Worm (Caenorhabditis elegans) whole organism, L1 larva: ENCODE data around the gene sra-26.

Source experiments
- C34B4.2 ChIP-seq: sonication (generic microtip); optimal IDR thresholded peaks from 2 replicates; lab custom pipeline; 2017; ENCODE audit warnings: mild to moderate bottlenecking, missing genetic modification characterization, missing compliant biosample characterization
- F16B12.6 ChIP-seq: fragments of 150-350 bp; optimal IDR thresholded peaks from 2 replicates; lab custom pipeline; 2014; ENCODE audit warnings: missing biosample characterization, missing genetic modification characterization
- alr-1 ChIP-seq: fragments of 200-800 bp; sonication (Bioruptor generic); optimal IDR thresholded peaks from 2 replicates; lab custom pipeline; 2018; ENCODE audit warnings: borderline replicate concordance, mild to moderate bottlenecking, missing genetic modification characterization, missing compliant biosample characterization
- aly-2 ChIP-seq: fragments of 150-350 bp; optimal IDR thresholded peaks from 2 replicates; lab custom pipeline; 2014; ENCODE audit warnings: missing biosample characterization, missing genetic modification characterization
- ama-1 ChIP-seq: fragments of 150-350 bp; optimal IDR thresholded peaks from 2 replicates; lab custom pipeline; 2014
- blmp-1 ChIP-seq: fragments of 150-350 bp; optimal IDR thresholded peaks from 2 replicates; lab custom pipeline; 2014; ENCODE audit warnings: missing biosample characterization, missing genetic modification characterization
- ceh-90 ChIP-seq: sonication (generic microtip); optimal IDR thresholded peaks from 2 replicates; lab custom pipeline; 2016; ENCODE audit warnings: missing genetic modification characterization, missing compliant biosample characterization
- ces-1 ChIP-seq: fragments of 150-350 bp; optimal IDR thresholded peaks from 2 replicates; lab custom pipeline; 2014; ENCODE audit warnings: missing biosample characterization, missing genetic modification reagents, missing genetic modification characterization
- dpl-1 ChIP-seq, 3 experiments: fragments of 150-350 bp in 2 of 3; sonication (generic microtip) in 1 of 3; optimal IDR thresholded peaks; 2 replicates each; lab custom pipeline; 2014 to 2017; ENCODE audit warnings: missing biosample characterization in 3 of 3, missing genetic modification characterization in 3 of 3, missing genetic modification reagents in 3 of 3
- dsc-1 ChIP-seq: sonication (generic microtip); optimal IDR thresholded peaks from 2 replicates; lab custom pipeline; 2016; ENCODE audit warnings: mild to moderate bottlenecking, missing genetic modification characterization, missing compliant biosample characterization
- efl-3 ChIP-seq: fragments of 200-800 bp; sonication (Bioruptor generic); optimal IDR thresholded peaks from 2 replicates; lab custom pipeline; 2018; ENCODE audit warnings: mild to moderate bottlenecking, missing genetic modification characterization, missing compliant biosample characterization
- elt-2 ChIP-seq: sonication (generic microtip); optimal IDR thresholded peaks from 2 replicates; lab custom pipeline; 2016; ENCODE audit warnings: missing genetic modification characterization, mild to moderate bottlenecking, inconsistent platforms, missing compliant biosample characterization, missing genetic modification reagents
- elt-3 ChIP-seq, 6 experiments: fragments of 150-350 bp in 1 of 6; sonication (generic microtip); optimal IDR thresholded peaks; 2 replicates each; lab custom pipeline; 2017 to 2018; ENCODE audit warnings: missing biosample characterization in 6 of 6, missing genetic modification characterization in 6 of 6, inconsistent platforms in 1 of 6
- ets-5 ChIP-seq: fragments of 200-800 bp; sonication (Bioruptor generic); IDR thresholded peaks from 2 replicates; pipeline ENCODE4 v1.3.6; 2022; ENCODE audit warnings: missing genetic modification characterization, missing compliant biosample characterization
- fkh-10 ChIP-seq: sonication (generic microtip); optimal IDR thresholded peaks from 2 replicates; lab custom pipeline; 2017; ENCODE audit warnings: missing biosample characterization, missing genetic modification reagents, missing genetic modification characterization
- fkh-4 ChIP-seq: sonication (generic microtip); optimal IDR thresholded peaks from 2 replicates; lab custom pipeline; 2016; ENCODE audit warnings: missing compliant biosample characterization, missing genetic modification characterization, borderline replicate concordance
- fkh-8 ChIP-seq: sonication (generic microtip); optimal IDR thresholded peaks from 2 replicates; lab custom pipeline; 2016; ENCODE audit warnings: mild to moderate bottlenecking, missing genetic modification characterization, missing compliant biosample characterization
- fos-1 ChIP-seq: fragments of 150-350 bp; optimal IDR thresholded peaks from 2 replicates; lab custom pipeline; 2014; ENCODE audit warnings: missing biosample characterization, missing genetic modification characterization
- grh-1 ChIP-seq: fragments of 200-800 bp; sonication (Bioruptor generic); IDR thresholded peaks from 2 replicates; pipeline ENCODE4 v1.3.6; 2022; ENCODE audit warnings: missing genetic modification reagents, missing genetic modification characterization, missing compliant biosample characterization
- hlh-4 ChIP-seq: sonication (generic microtip); optimal IDR thresholded peaks from 2 replicates; lab custom pipeline; 2016; ENCODE audit warnings: mild to moderate bottlenecking, missing genetic modification characterization, missing compliant biosample characterization
- hpl-2 ChIP-seq: fragments of 150-350 bp; optimal IDR thresholded peaks from 2 replicates; lab custom pipeline; 2014; ENCODE audit warnings: missing biosample characterization, missing genetic modification reagents, missing genetic modification characterization
- lin-13 ChIP-seq: fragments of 150-350 bp; optimal IDR thresholded peaks from 2 replicates; lab custom pipeline; 2014; ENCODE audit warnings: missing biosample characterization, missing genetic modification reagents, missing genetic modification characterization
- lin-14 ChIP-seq: fragments of 200-800 bp; sonication (Bioruptor generic); optimal IDR thresholded peaks from 2 replicates; lab custom pipeline; 2018; ENCODE audit warnings: mild to moderate bottlenecking, missing genetic modification characterization, moderate library complexity, missing compliant biosample characterization
- lin-39 ChIP-seq: fragments of 150-350 bp; optimal IDR thresholded peaks from 2 replicates; lab custom pipeline; 2014; ENCODE audit warnings: missing biosample characterization, missing genetic modification reagents, missing genetic modification characterization
- lir-3 ChIP-seq: sonication (generic microtip); optimal IDR thresholded peaks from 2 replicates; lab custom pipeline; 2016; ENCODE audit warnings: mild to moderate bottlenecking, missing genetic modification characterization, moderate library complexity, missing compliant biosample characterization; ENCODE audit not compliant: poor library complexity
- lsy-2 ChIP-seq, 2 experiments: fragments of 150-350 bp; optimal IDR thresholded peaks; 2 replicates each; lab custom pipeline; 2014; ENCODE audit warnings: missing biosample characterization in 2 of 2, missing genetic modification characterization in 2 of 2
- mab-9 ChIP-seq: fragments of 200-800 bp; sonication (Bioruptor generic); IDR thresholded peaks from 2 replicates; pipeline ENCODE4 v1.3.6; 2022; ENCODE audit warnings: missing genetic modification reagents, missing genetic modification characterization, missing compliant biosample characterization
- mdl-1 ChIP-seq, 2 experiments: fragments of 150-350 bp; optimal IDR thresholded peaks; 2 replicates each; lab custom pipeline; 2014 to 2017; ENCODE audit warnings: missing biosample characterization in 2 of 2, missing genetic modification characterization in 2 of 2, inconsistent platforms in 1 of 2
- mef-2 ChIP-seq: fragments of 150-350 bp; optimal IDR thresholded peaks from 2 replicates; lab custom pipeline; 2014; ENCODE audit warnings: missing biosample characterization, missing genetic modification characterization
- nhr-20 ChIP-seq: sonication (generic microtip); optimal IDR thresholded peaks from 2 replicates; lab custom pipeline; 2016; ENCODE audit warnings: mild to moderate bottlenecking, missing genetic modification characterization, missing compliant biosample characterization
- nhr-237 ChIP-seq: fragments of 150-350 bp; optimal IDR thresholded peaks from 2 replicates; lab custom pipeline; 2014; ENCODE audit warnings: missing biosample characterization, missing genetic modification characterization
- nhr-71 ChIP-seq: sonication (generic microtip); optimal IDR thresholded peaks from 2 replicates; lab custom pipeline; 2016; ENCODE audit warnings: mild to moderate bottlenecking, missing genetic modification characterization, moderate library complexity, missing compliant biosample characterization
- nhr-76 ChIP-seq: sonication (generic microtip); optimal IDR thresholded peaks from 2 replicates; lab custom pipeline; 2017; ENCODE audit warnings: missing biosample characterization, missing genetic modification characterization
- nhr-84 ChIP-seq: sonication (generic microtip); optimal IDR thresholded peaks from 2 replicates; lab custom pipeline; 2017; ENCODE audit warnings: missing biosample characterization, missing genetic modification characterization
- nhr-85 ChIP-seq: sonication (generic microtip); peaks from one replicate; lab custom pipeline; 2016; ENCODE audit warnings: missing genetic modification characterization, inconsistent platforms, missing compliant biosample characterization
- pag-3 ChIP-seq: sonication (generic microtip); optimal IDR thresholded peaks from 2 replicates; lab custom pipeline; 2017; ENCODE audit warnings: missing genetic modification characterization, mild to moderate bottlenecking, missing compliant biosample characterization, antibody characterized with exemption, borderline replicate concordance; ENCODE audit not compliant: insufficient read depth
- pqm-1 ChIP-seq: sonication (generic microtip); optimal IDR thresholded peaks from 3 replicates; lab custom pipeline; 2017; ENCODE audit warnings: missing biosample characterization, missing genetic modification characterization
- skn-1 ChIP-seq: fragments of 150-350 bp; optimal IDR thresholded peaks from 2 replicates; lab custom pipeline; 2014; ENCODE audit warnings: missing biosample characterization, missing genetic modification characterization
- snpc-4 ChIP-seq: fragments of 150-350 bp; optimal IDR thresholded peaks from 2 replicates; lab custom pipeline; 2014; ENCODE audit warnings: missing biosample characterization, missing genetic modification characterization
- snu-23 ChIP-seq: sonication (generic microtip); optimal IDR thresholded peaks from 2 replicates; lab custom pipeline; 2016; ENCODE audit warnings: missing genetic modification characterization, missing compliant biosample characterization
- sptf-1 ChIP-seq: fragments of 150-350 bp; optimal IDR thresholded peaks from 2 replicates; lab custom pipeline; 2014; ENCODE audit warnings: missing biosample characterization, missing genetic modification characterization
- sup-37 ChIP-seq: fragments of 200-800 bp; sonication (Bioruptor generic); optimal IDR thresholded peaks from 2 replicates; lab custom pipeline; 2018; ENCODE audit warnings: mild to moderate bottlenecking, missing genetic modification characterization, missing compliant biosample characterization
- swsn-7 ChIP-seq: sonication (generic microtip); optimal IDR thresholded peaks from 2 replicates; lab custom pipeline; 2016; ENCODE audit warnings: missing genetic modification characterization, missing compliant biosample characterization
- unc-62 ChIP-seq: fragments of 150-350 bp; optimal IDR thresholded peaks from 2 replicates; lab custom pipeline; 2014; ENCODE audit warnings: missing biosample characterization, missing genetic modification reagents, missing genetic modification characterization
- unc-86 ChIP-seq: sonication (generic microtip); optimal IDR thresholded peaks from 2 replicates; lab custom pipeline; 2016; ENCODE audit warnings: missing genetic modification characterization, missing compliant biosample characterization
- vab-15 ChIP-seq: sonication (generic microtip); optimal IDR thresholded peaks from 2 replicates; lab custom pipeline; 2017; ENCODE audit warnings: missing genotype, mild to moderate bottlenecking, missing genetic modification characterization, missing compliant biosample characterization
- xbp-1 ChIP-seq: sonication (generic microtip); optimal IDR thresholded peaks from 2 replicates; lab custom pipeline; 2016; ENCODE audit warnings: missing genetic modification characterization, missing compliant biosample characterization
- zag-1 ChIP-seq: fragments of 150-350 bp; optimal IDR thresholded peaks from 2 replicates; lab custom pipeline; 2014; ENCODE audit warnings: missing biosample characterization, missing genetic modification characterization
- zip-4 ChIP-seq: fragments of 200-800 bp; sonication (Bioruptor generic); optimal IDR thresholded peaks from 2 replicates; lab custom pipeline; 2018; ENCODE audit warnings: mild to moderate bottlenecking, missing genetic modification characterization, moderate library complexity, missing compliant biosample characterization
- ztf-11 ChIP-seq, 2 experiments: sonication (generic microtip); optimal IDR thresholded peaks; 2 replicates each; lab custom pipeline; 2016 to 2017; ENCODE audit warnings: missing genetic modification characterization in 2 of 2, missing biosample characterization in 1 of 2, missing compliant biosample characterization in 1 of 2

sra-26 gene

DNA sequence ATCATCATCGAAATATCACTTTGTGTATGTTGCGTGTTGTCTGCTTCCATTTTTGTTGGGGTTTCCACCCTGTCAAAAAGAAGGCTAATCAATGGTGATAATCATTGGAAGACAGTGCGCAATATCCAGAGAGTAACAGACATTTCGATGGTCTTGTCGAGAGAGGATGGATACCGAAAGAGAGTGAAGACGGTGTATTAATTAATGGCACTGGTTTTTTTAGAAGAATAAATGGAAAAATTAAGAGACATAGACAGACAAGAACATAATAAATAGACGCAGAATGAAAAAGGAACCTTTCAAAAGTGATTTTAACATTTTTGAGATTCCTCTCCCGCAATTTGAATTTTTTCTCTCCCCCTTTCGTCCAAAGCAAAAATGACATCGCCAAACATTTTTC, 32.6 kb downstream of the sra-26 start (continued):
- peak; percentile 73 for TF ChIP-seq blmp-1 (tag; lab: Kevin White, UChicago)
- TF ChIP-seq zip-4 (GFP tag; lab: Kevin White, UChicago), result no peak
- no peak for TF ChIP-seq nhr-237 (tag; lab: Kevin White, UChicago)
- peak; percentile 5 for TF ChIP-seq nhr-20 (tag; lab: Kevin White, UChicago)
- TF ChIP-seq skn-1 (tag; lab: Kevin White, UChicago), result no peak
- peak; percentile 12 for TF ChIP-seq nhr-71
- no peak for TF ChIP-seq pqm-1 (tag; lab: Kevin White, UChicago)
- no peak for TF ChIP-seq F16B12.6 (tag; lab: Kevin White, UChicago)
- no peak for TF ChIP-seq C34B4.2
- TF ChIP-seq ceh-90, result no peak
- no peak for TF ChIP-seq fkh-10 (GFP tag; lab: Kevin White, UChicago)
- TF ChIP-seq swsn-7 (tag; lab: Kevin White, UChicago), result no peak
- TF ChIP-seq lin-13, result no peak
- no peak for TF ChIP-seq unc-62 (GFP tag; lab: Kevin White, UChicago)
- TF ChIP-seq sup-37 (GFP tag; lab: Kevin White, UChicago), result no peak
- no peak for TF ChIP-seq ztf-11 (tag; optimal IDR thresholded peaks at IDR 0.05; lab: Kevin White, UChicago)
- peak; percentile 21 for TF ChIP-seq snu-23
- TF ChIP-seq lsy-2 (tag; optimal IDR thresholded peaks at IDR 0.05; lab: Kevin White, UChicago), result peak in 1 of 2 experiments; percentile 32
- TF ChIP-seq nhr-76 (tag; lab: Kevin White, UChicago), result no peak
- TF ChIP-seq aly-2, result no peak
- TF ChIP-seq snpc-4, result no peak
- no peak for TF ChIP-seq hlh-4 (tag; lab: Kevin White, UChicago)
- no peak for TF ChIP-seq lir-3
- TF ChIP-seq dsc-1 (tag; lab: Kevin White, UChicago), result no peak
- TF ChIP-seq mdl-1 (tag; optimal IDR thresholded peaks at IDR 0.05; lab: Kevin White, UChicago), result no peak
- TF ChIP-seq fkh-8 (tag; lab: Kevin White, UChicago), result no peak
- no peak for TF ChIP-seq sptf-1 (tag; lab: Kevin White, UChicago)
- TF ChIP-seq nhr-85 (tag; lab: Kevin White, UChicago), result peak; percentile 86
- TF ChIP-seq lin-39 (tag; lab: Kevin White, UChicago), result no peak
- no peak for TF ChIP-seq mef-2 (tag; lab: Kevin White, UChicago)
- TF ChIP-seq vab-15 (tag; lab: Kevin White, UChicago), result peak; percentile 27
- no peak for TF ChIP-seq unc-86
- peak; percentile 30 for TF ChIP-seq lin-14 (GFP tag; lab: Kevin White, UChicago)
- no peak for TF ChIP-seq alr-1
- TF ChIP-seq fkh-4, result no peak
- TF ChIP-seq, all 84 proteins: peak for 10

DNA sequence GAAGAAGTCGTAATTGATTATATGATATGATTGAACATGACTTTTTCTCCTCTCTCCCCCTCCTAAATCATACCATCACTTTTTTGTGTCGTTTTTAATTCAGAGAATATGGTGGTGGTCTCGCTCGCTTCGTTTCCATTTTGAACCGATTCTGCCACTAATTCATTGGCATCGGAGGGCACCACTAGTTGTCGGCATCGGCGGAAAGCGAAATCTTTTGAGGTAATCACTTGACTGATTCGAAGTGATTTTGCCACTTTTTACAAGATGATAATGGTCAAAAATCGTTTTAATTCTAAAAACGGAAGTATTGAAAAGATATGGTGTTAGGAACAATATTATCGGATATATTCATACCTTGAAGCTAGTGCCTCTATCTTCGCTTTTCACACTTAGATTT, 34.8 kb downstream of the sra-26 start, which contains the start of gene klf-3:
Gene klf-3, plus strand, starts transcription at position 109 of the 400 bp plus-strand sequence.
- TF ChIP-seq dpl-1 (GFP tag; optimal IDR thresholded peaks at IDR 0.05; lab: Kevin White, UChicago) (no peak), nhr-84 (tag; lab: Kevin White, UChicago) (no peak), elt-2 (tag; lab: Kevin White, UChicago) (no peak), ets-5 (no peak), ces-1 (GFP tag; lab: Kevin White, UChicago) (no peak), mab-9 (GFP tag; lab: Robert Waterston, UW) (no peak), zag-1 (tag; lab: Kevin White, UChicago) (no peak), efl-3 (GFP tag; lab: Kevin White, UChicago) (no peak), elt-3 (tag; optimal IDR thresholded peaks at IDR 0.05; lab: Kevin White, UChicago) (peak in 1 of 6 experiments; percentile 17), blmp-1 (tag; lab: Kevin White, UChicago) (peak; percentile 59), ama-1 (lab: Kevin White, UChicago) (no peak), grh-1 (GFP tag; lab: Robert Waterston, UW) (no peak), pag-3 (tag; lab: Kevin White, UChicago) (peak; percentile 53), xbp-1 (tag; lab: Kevin White, UChicago) (no peak), fos-1 (tag; lab: Kevin White, UChicago) (no peak), hpl-2 (no peak), vab-15 (tag; lab: Kevin White, UChicago) (no peak)
- TF ChIP-seq, all 84 proteins: peak for 3
